Fruit fly (Drosophila melanogaster) whole organism, prepupa: Measurements from ENCODE around the gene CG10508.
A peak's percentile ranks its signal among the peaks of the same experiment; 100 is the strongest.

ENCODE experiments used
- Blimp-1 ChIP-seq: fragments of 200-800 bp; sonication (Bioruptor generic); optimal IDR thresholded peaks from 3 replicates; lab custom pipeline; 2017; ENCODE audit warnings: missing biosample characterization, missing genetic modification characterization, mild to moderate bottlenecking, moderate library complexity, missing genetic modification reagents
- CG10631 ChIP-seq: fragments of 200-800 bp; sonication (Bioruptor generic); optimal IDR thresholded peaks from 2 replicates; lab custom pipeline; 2016; ENCODE audit warnings: missing biosample characterization, missing genetic modification characterization
- CG10669 ChIP-seq: fragments of 200-800 bp; sonication (Bioruptor generic); optimal IDR thresholded peaks from 3 replicates; lab custom pipeline; 2018; ENCODE audit warnings: missing biosample characterization, mild to moderate bottlenecking, missing genetic modification characterization, moderate library complexity
- CG11294 ChIP-seq: fragments of 200-800 bp; sonication (Bioruptor generic); IDR thresholded peaks from 2 replicates; pipeline ENCODE4 v1.3.6; 2022; ENCODE audit warnings: missing biosample characterization, missing genetic modification characterization
- CG11762 ChIP-seq: fragments of 200-800 bp; sonication (Bioruptor generic); optimal IDR thresholded peaks from 3 replicates; lab custom pipeline; 2016; ENCODE audit warnings: missing biosample characterization, missing genetic modification characterization; ENCODE audit not compliant: insufficient read depth
- CG15336 ChIP-seq: fragments of 200-800 bp; sonication (Bioruptor generic); IDR thresholded peaks from 2 replicates; pipeline ENCODE4 v1.3.6; 2022; ENCODE audit warnings: missing biosample characterization, missing genetic modification characterization
- CG16779 ChIP-seq: fragments of 200-800 bp; sonication (Bioruptor generic); optimal IDR thresholded peaks from 3 replicates; lab custom pipeline; 2017; ENCODE audit warnings: missing biosample characterization, mild to moderate bottlenecking, missing genetic modification characterization
- CG3032 ChIP-seq: fragments of 200-800 bp; optimal IDR thresholded peaks from 2 replicates; lab custom pipeline; 2019; ENCODE audit warnings: missing biosample characterization, mild to moderate bottlenecking, missing genetic modification characterization, moderate library complexity
- CG31627 ChIP-seq: fragments of 200-800 bp; sonication (Bioruptor generic); optimal IDR thresholded peaks from 3 replicates; lab custom pipeline; 2016; ENCODE audit warnings: missing biosample characterization, missing genetic modification characterization
- CG34406 ChIP-seq: fragments of 200-800 bp; sonication (Bioruptor generic); optimal IDR thresholded peaks from 3 replicates; lab custom pipeline; 2016; ENCODE audit warnings: missing biosample characterization, missing genetic modification characterization
- CG3919 ChIP-seq: fragments of 200-800 bp; sonication (Bioruptor generic); optimal IDR thresholded peaks from 3 replicates; lab custom pipeline; 2016; ENCODE audit warnings: missing biosample characterization, missing genetic modification characterization
- CG4318 ChIP-seq: fragments of 200-800 bp; sonication (Bioruptor generic); optimal IDR thresholded peaks from 3 replicates; lab custom pipeline; 2017; ENCODE audit warnings: missing biosample characterization, mild to moderate bottlenecking, missing genetic modification characterization
- CG6163 ChIP-seq: fragments of 200-800 bp; sonication (Bioruptor generic); IDR thresholded peaks from 3 replicates; pipeline ENCODE4 v1.3.6; 2022; ENCODE audit warnings: missing biosample characterization, missing genetic modification characterization
- CG6276 ChIP-seq: fragments of 200-800 bp; sonication (Bioruptor generic); optimal IDR thresholded peaks from 2 replicates; lab custom pipeline; 2017; ENCODE audit warnings: missing biosample characterization, mild to moderate bottlenecking, missing genetic modification characterization
- CG6792 ChIP-seq: fragments of 200-800 bp; sonication (Bioruptor generic); optimal IDR thresholded peaks from 3 replicates; lab custom pipeline; 2016; ENCODE audit warnings: missing biosample characterization, missing genetic modification characterization
- CG8119 ChIP-seq: fragments of 200-800 bp; sonication (Bioruptor generic); IDR thresholded peaks from 3 replicates; pipeline ENCODE4 v1.3.6; 2022; ENCODE audit warnings: missing biosample characterization, missing genetic modification characterization
- CG8319 ChIP-seq: fragments of 200-800 bp; sonication (Bioruptor generic); optimal IDR thresholded peaks from 3 replicates; lab custom pipeline; 2016; ENCODE audit warnings: missing biosample characterization, missing genetic modification characterization
- CG8632 ChIP-seq: fragments of 200-800 bp; sonication (Bioruptor generic); optimal IDR thresholded peaks from 3 replicates; lab custom pipeline; 2016; ENCODE audit warnings: missing biosample characterization, missing genetic modification characterization
- Eip75B ChIP-seq: fragments of 200-800 bp; sonication (Bioruptor generic); optimal IDR thresholded peaks from 3 replicates; lab custom pipeline; 2016; ENCODE audit warnings: missing biosample characterization, missing genetic modification characterization
- Eip78C ChIP-seq: fragments of 200-800 bp; sonication (Bioruptor generic); peaks from one replicate; lab custom pipeline; 2016; ENCODE audit warnings: missing biosample characterization, missing genetic modification characterization
- Eip93F ChIP-seq: fragments of 200-800 bp; sonication (Bioruptor generic); optimal IDR thresholded peaks from 2 replicates; lab custom pipeline; 2016; ENCODE audit warnings: missing biosample characterization, mild to moderate bottlenecking, missing genetic modification characterization
- Ets21C ChIP-seq: fragments of 200-800 bp; sonication (Bioruptor generic); optimal IDR thresholded peaks from 3 replicates; lab custom pipeline; 2016; ENCODE audit warnings: missing biosample characterization, missing genetic modification characterization
- Gug ChIP-seq: fragments of 200-800 bp; sonication (Bioruptor generic); IDR thresholded peaks from 2 replicates; pipeline ENCODE4 v1.3.6; 2022; ENCODE audit warnings: missing biosample characterization, missing genetic modification characterization
- Hr38 ChIP-seq: sonication (Bioruptor generic); optimal IDR thresholded peaks from 2 replicates; lab custom pipeline; 2016; ENCODE audit warnings: missing biosample characterization, missing genetic modification characterization
- Hr39 ChIP-seq: fragments of 200-800 bp; sonication (Bioruptor generic); optimal IDR thresholded peaks from 2 replicates; lab custom pipeline; 2016; ENCODE audit warnings: missing biosample characterization, missing genetic modification characterization
- Hr4 ChIP-seq: fragments of 200-800 bp; sonication (Bioruptor generic); optimal IDR thresholded peaks from 3 replicates; lab custom pipeline; 2016; ENCODE audit warnings: missing biosample characterization, missing genetic modification characterization
- Lpt ChIP-seq: fragments of 200-800 bp; sonication (Bioruptor generic); optimal IDR thresholded peaks from 3 replicates; lab custom pipeline; 2016; ENCODE audit warnings: missing biosample characterization, missing genetic modification characterization
- Met ChIP-seq: fragments of 200-800 bp; sonication (Bioruptor generic); optimal IDR thresholded peaks from 3 replicates; lab custom pipeline; 2016; ENCODE audit warnings: missing biosample characterization, missing genetic modification characterization
- OdsH ChIP-seq: fragments of 200-800 bp; sonication (Bioruptor generic); optimal IDR thresholded peaks from 3 replicates; lab custom pipeline; 2016; ENCODE audit warnings: missing biosample characterization, missing genetic modification characterization
- Smox ChIP-seq: fragments of 200-800 bp; sonication (Bioruptor generic); optimal IDR thresholded peaks from 3 replicates; lab custom pipeline; 2016; ENCODE audit warnings: missing biosample characterization, missing genetic modification characterization
- Sox102F ChIP-seq: fragments of 200-800 bp; sonication (Bioruptor generic); optimal IDR thresholded peaks from 2 replicates; lab custom pipeline; 2016; ENCODE audit warnings: missing biosample characterization, mild to moderate bottlenecking, missing genetic modification characterization
- achi ChIP-seq: fragments of 200-800 bp; sonication (Bioruptor generic); optimal IDR thresholded peaks from 3 replicates; lab custom pipeline; 2016; ENCODE audit warnings: missing biosample characterization, missing genetic modification characterization
- acj6 ChIP-seq: fragments of 200-800 bp; sonication (Bioruptor generic); optimal IDR thresholded peaks from 3 replicates; lab custom pipeline; 2016; ENCODE audit warnings: missing biosample characterization, missing genetic modification characterization
- cyc ChIP-seq: fragments of 200-800 bp; sonication (Bioruptor generic); optimal IDR thresholded peaks from 3 replicates; lab custom pipeline; 2016; ENCODE audit warnings: missing biosample characterization, missing genetic modification characterization
- dac ChIP-seq: fragments of 200-800 bp; sonication (Bioruptor generic); optimal IDR thresholded peaks from 2 replicates; lab custom pipeline; 2017; ENCODE audit warnings: missing biosample characterization, mild to moderate bottlenecking, missing genetic modification characterization
- dsx ChIP-seq: fragments of 200-800 bp; optimal IDR thresholded peaks from 3 replicates; lab custom pipeline; 2019; ENCODE audit warnings: missing biosample characterization, mild to moderate bottlenecking, missing genetic modification characterization, moderate library complexity; ENCODE audit not compliant: poor library complexity, severe bottlenecking
- eg ChIP-seq: fragments of 200-800 bp; sonication (Bioruptor generic); IDR thresholded peaks from 3 replicates; pipeline ENCODE4 v1.3.6; 2022; ENCODE audit warnings: missing biosample characterization, missing genetic modification characterization
- esn ChIP-seq: fragments of 200-800 bp; sonication (Bioruptor generic); optimal IDR thresholded peaks from 2 replicates; lab custom pipeline; 2016; ENCODE audit warnings: missing biosample characterization, mild to moderate bottlenecking, missing genetic modification characterization, moderate library complexity
- fd59A ChIP-seq: fragments of 200-800 bp; sonication (Bioruptor generic); optimal IDR thresholded peaks from 2 replicates; lab custom pipeline; 2017; ENCODE audit warnings: missing biosample characterization, mild to moderate bottlenecking, missing genetic modification characterization, missing genetic modification reagents
- fd85E ChIP-seq: fragments of 200-800 bp; sonication (Bioruptor generic); optimal IDR thresholded peaks from 3 replicates; lab custom pipeline; 2016; ENCODE audit warnings: missing biosample characterization, missing genetic modification characterization
- fkh ChIP-seq: fragments of 200-800 bp; sonication (Bioruptor generic); optimal IDR thresholded peaks from 3 replicates; lab custom pipeline; 2017; ENCODE audit warnings: missing biosample characterization, mild to moderate bottlenecking, missing genetic modification characterization, moderate library complexity
- lz ChIP-seq: fragments of 200-800 bp; sonication (Bioruptor generic); optimal IDR thresholded peaks from 3 replicates; lab custom pipeline; 2016; ENCODE audit warnings: missing biosample characterization, missing genetic modification characterization
- salr ChIP-seq, 2 experiments: fragments of 200-800 bp; sonication (Bioruptor generic); optimal IDR thresholded peaks; 3 replicates each; lab custom pipeline; 2016 to 2018; ENCODE audit warnings: missing biosample characterization in 2 of 2, missing genetic modification characterization in 2 of 2, mild to moderate bottlenecking in 1 of 2
- ss ChIP-seq, 2 experiments: fragments of 200-800 bp; sonication (Bioruptor generic); optimal IDR thresholded peaks; 2 replicates in 1 of 2; 3 replicates in 1 of 2; lab custom pipeline; 2017 to 2018; ENCODE audit warnings: mild to moderate bottlenecking in 2 of 2, missing biosample characterization in 2 of 2, missing genetic modification characterization in 2 of 2, moderate library complexity in 1 of 2
- svp ChIP-seq: fragments of 200-800 bp; sonication (Bioruptor generic); peaks from one replicate; lab custom pipeline; 2016; ENCODE audit warnings: missing biosample characterization, missing genetic modification characterization
- topi ChIP-seq: fragments of 200-800 bp; sonication (Bioruptor generic); optimal IDR thresholded peaks from 3 replicates; lab custom pipeline; 2016; ENCODE audit warnings: missing biosample characterization, missing genetic modification characterization
- vri ChIP-seq: fragments of 200-800 bp; sonication (Bioruptor generic); optimal IDR thresholded peaks from 3 replicates; lab custom pipeline; 2016; ENCODE audit warnings: missing biosample characterization, mild to moderate bottlenecking, missing genetic modification characterization

The CG10508 gene

DNA sequence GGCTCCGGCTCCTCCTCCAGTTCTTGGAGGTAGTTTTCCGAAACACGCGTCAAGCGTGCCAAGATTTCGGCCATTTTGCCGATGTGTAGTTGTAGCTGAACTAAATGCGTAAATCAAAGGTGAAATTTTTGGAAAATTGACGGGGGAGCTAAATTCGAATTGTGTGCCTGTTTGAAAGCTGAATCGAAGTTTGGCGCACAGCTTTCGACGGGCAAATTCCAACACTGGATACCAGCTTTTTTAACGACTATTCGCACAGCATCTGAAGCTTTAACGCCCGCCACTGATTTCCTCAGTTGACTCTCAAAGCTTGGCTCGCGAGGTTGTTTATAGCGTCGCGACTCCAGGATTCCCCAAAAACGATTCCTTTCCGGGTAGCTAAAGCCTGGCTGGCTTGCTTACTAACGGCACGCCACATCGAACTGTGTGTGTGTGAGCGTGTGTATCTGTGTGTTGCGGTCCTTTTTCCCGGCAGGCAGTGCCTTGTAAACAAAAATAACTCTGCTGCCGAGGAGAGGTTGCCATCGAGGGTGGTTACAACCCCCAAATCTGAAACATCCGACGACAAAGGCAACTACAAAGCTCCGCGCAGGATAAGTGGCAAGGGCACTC is at the start of gene CG10508, which contains the start of gene CG10510:
CG10508 (plus strand) TSS at position 295 of the 612 bp plus-strand sequence.
CG10510 (minus strand) TSS at position 164 of the 612 bp plus-strand sequence.
- no peak for TF ChIP-seq CG8119
- TF ChIP-seq esn (GFP tag; lab: Kevin White, UChicago) = no peak
- TF ChIP-seq CG6276 (GFP tag; lab: Kevin White, UChicago) = no peak
- TF ChIP-seq Eip75B (GFP tag; lab: Kevin White, UChicago) = no peak
- no peak for TF ChIP-seq CG8319
- no peak for TF ChIP-seq Blimp-1 (GFP tag; lab: Kevin White, UChicago)
- no peak for TF ChIP-seq fkh (GFP tag; lab: Kevin White, UChicago)

DNA sequence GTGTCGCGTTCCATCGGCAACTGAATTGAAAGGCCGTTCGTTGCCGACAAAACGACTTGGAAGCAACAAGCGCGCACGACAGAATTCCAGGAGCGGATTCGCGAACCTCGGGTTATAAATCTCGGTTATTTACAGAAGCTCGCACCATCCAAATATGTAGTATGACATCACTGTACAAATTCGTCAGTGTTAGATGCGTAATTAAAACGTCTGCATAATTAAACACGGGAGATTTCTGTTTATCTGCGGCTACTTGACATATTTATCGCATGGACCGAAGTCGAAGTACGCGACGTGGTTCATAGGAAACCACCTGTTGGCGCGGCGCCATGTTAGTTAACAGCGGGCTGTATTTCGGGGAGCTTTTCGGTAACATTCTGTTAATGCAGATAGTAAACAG is 38.1 kb upstream of the CG10508 start, which contains the start of gene Ac78C:
Ac78C (minus strand) TSS at position 26 of the 400 bp plus-strand sequence.
- peak; percentile 90 for TF ChIP-seq Eip75B (GFP tag; lab: Kevin White, UChicago)
- peak; percentile 81 for TF ChIP-seq CG10631 (GFP tag; lab: Kevin White, UChicago)
- peak; percentile 80 for TF ChIP-seq Ets21C (GFP tag; lab: Kevin White, UChicago)
- TF ChIP-seq Sox102F (GFP tag; lab: Kevin White, UChicago) = peak; percentile 81
- peak; percentile 90 for TF ChIP-seq Gug (GFP tag; lab: Robert Waterston, UW)
- peak; percentile 91 for TF ChIP-seq Hr4 (GFP tag; lab: Kevin White, UChicago)
- peak; percentile 86 for TF ChIP-seq Hr39 (GFP tag; lab: Kevin White, UChicago)
- peak; percentile 92 for TF ChIP-seq CG6163
- peak; percentile 73 for TF ChIP-seq vri (GFP tag; lab: Kevin White, UChicago)
- peak; percentile 82 for TF ChIP-seq acj6 (GFP tag; lab: Kevin White, UChicago)
- peak; percentile 84 for TF ChIP-seq achi (GFP tag; lab: Kevin White, UChicago)
- peak; percentile 82 for TF ChIP-seq topi (GFP tag; lab: Kevin White, UChicago)
- TF ChIP-seq CG16779 (tag; lab: Kevin White, UChicago) = peak; percentile 82
- TF ChIP-seq OdsH (GFP tag; lab: Kevin White, UChicago) = peak; percentile 86
- TF ChIP-seq CG6276 (GFP tag; lab: Kevin White, UChicago) = peak; percentile 87
- no peak for TF ChIP-seq Eip93F (GFP tag; lab: Kevin White, UChicago)
- peak; percentile 51 for TF ChIP-seq Blimp-1 (GFP tag; lab: Kevin White, UChicago)
- peak; percentile 87 for TF ChIP-seq CG8119
- TF ChIP-seq CG10669 (GFP tag; lab: Kevin White, UChicago) = peak; percentile 79
- TF ChIP-seq Lpt (GFP tag; lab: Kevin White, UChicago) = peak; percentile 85
- TF ChIP-seq CG31627 (GFP tag; lab: Kevin White, UChicago) = peak; percentile 86
- peak; percentile 76 for TF ChIP-seq CG8632 (GFP tag; lab: Kevin White, UChicago)
- TF ChIP-seq ss (GFP tag; optimal IDR thresholded peaks at IDR 0.05; lab: Kevin White, UChicago) = peak; percentile 77 to 85
- TF ChIP-seq Hr38 (GFP tag; lab: Kevin White, UChicago) = peak; percentile 38
- peak; percentile 91 for TF ChIP-seq eg (GFP tag; lab: Robert Waterston, UW)
- TF ChIP-seq dac (GFP tag; lab: Kevin White, UChicago) = peak; percentile 85
- peak; percentile 82 for TF ChIP-seq CG8319
- TF ChIP-seq fd59A = peak; percentile 63
- TF ChIP-seq dsx (GFP tag; lab: Kevin White, UChicago) = peak; percentile 70
- peak; percentile 88 for TF ChIP-seq CG15336 (GFP tag; lab: Robert Waterston, UW)
- TF ChIP-seq esn (GFP tag; lab: Kevin White, UChicago) = peak; percentile 84
- peak; percentile 82 for TF ChIP-seq CG11294
- peak; percentile 89 for TF ChIP-seq CG3919 (GFP tag; lab: Kevin White, UChicago)
- peak; percentile 96 for TF ChIP-seq fkh (GFP tag; lab: Kevin White, UChicago)
- peak; percentile 87 for TF ChIP-seq cyc (GFP tag; lab: Kevin White, UChicago)
- TF ChIP-seq CG6792 (GFP tag; lab: Kevin White, UChicago) = peak; percentile 85
- TF ChIP-seq salr (GFP tag; optimal IDR thresholded peaks at IDR 0.05; lab: Kevin White, UChicago) = peak; percentile 24 to 59
- peak; percentile 77 for TF ChIP-seq Smox (GFP tag; lab: Kevin White, UChicago)
- TF ChIP-seq svp = peak; percentile 91
- peak; percentile 67 for TF ChIP-seq fd85E
- peak; percentile 82 for TF ChIP-seq CG4318 (GFP tag; lab: Kevin White, UChicago)
- peak; percentile 75 for TF ChIP-seq CG34406
- TF ChIP-seq CG3032 (tag; lab: Kevin White, UChicago) = peak; percentile 81
- peak; percentile 87 for TF ChIP-seq lz (GFP tag; lab: Kevin White, UChicago)
- peak; percentile 81 for TF ChIP-seq Met (GFP tag; lab: Kevin White, UChicago)
- TF ChIP-seq Eip78C (GFP tag; lab: Kevin White, UChicago) = peak; percentile 94
- TF ChIP-seq CG11762 (GFP tag; lab: Kevin White, UChicago) = peak; percentile 79
